Worm (Caenorhabditis elegans) whole organism, young adult: ENCODE results near the gene npp-3.

ENCODE experiments used
- B0336.3 ChIP-seq: fragments of 200-800 bp; sonication (Bioruptor generic); IDR thresholded peaks from 2 replicates; pipeline ENCODE4 v1.3.6; 2022; ENCODE audit warnings: missing genetic modification characterization, missing compliant biosample characterization
- T26A5.8 ChIP-seq: sonication (generic microtip); optimal IDR thresholded peaks from 2 replicates; lab custom pipeline; 2016; ENCODE audit warnings: missing genetic modification characterization, missing compliant biosample characterization
- Y95B8A.8 ChIP-seq: fragments of 200-800 bp; sonication (Bioruptor generic); IDR thresholded peaks from 2 replicates; pipeline ENCODE4 v1.3.6; 2022; ENCODE audit warnings: missing genetic modification reagents, missing genetic modification characterization, missing compliant biosample characterization
- ama-1 ChIP-seq, 3 experiments: fragments of 150-350 bp in 1 of 3; sonication (generic microtip) in 2 of 3; optimal IDR thresholded peaks; 2 replicates each; lab custom pipeline; 2014 to 2018; ENCODE audit warnings: missing biosample characterization in 2 of 3, missing genetic modification characterization in 2 of 3, missing genetic modification reagents in 2 of 3
- cebp-2 ChIP-seq: fragments of 200-800 bp; sonication (Bioruptor generic); IDR thresholded peaks from 2 replicates; pipeline ENCODE4 v1.3.6; 2022; ENCODE audit warnings: missing genetic modification characterization, missing compliant biosample characterization
- dpl-1 ChIP-seq: fragments of 150-350 bp; optimal IDR thresholded peaks from 2 replicates; lab custom pipeline; 2014; ENCODE audit warnings: missing biosample characterization, missing genetic modification reagents, missing genetic modification characterization
- ets-4 ChIP-seq: fragments of 200-800 bp; sonication (Bioruptor generic); optimal IDR thresholded peaks from 2 replicates; lab custom pipeline; 2018; ENCODE audit warnings: mild to moderate bottlenecking, missing genetic modification characterization, missing compliant biosample characterization
- lin-35 ChIP-seq, 3 experiments: fragments of 150-350 bp in 2 of 3; sonication (generic microtip) in 1 of 3; optimal IDR thresholded peaks; 2 replicates each; lab custom pipeline; 2014 to 2018; ENCODE audit warnings: missing biosample characterization in 3 of 3, missing genetic modification characterization in 3 of 3, missing genetic modification reagents in 3 of 3
- somi-1 ChIP-seq: fragments of 200-800 bp; sonication (Bioruptor generic); optimal IDR thresholded peaks from 2 replicates; lab custom pipeline; 2018; ENCODE audit warnings: mild to moderate bottlenecking, missing genetic modification characterization, missing compliant biosample characterization
- ztf-22 ChIP-seq: fragments of 200-800 bp; sonication (Bioruptor generic); optimal IDR thresholded peaks from 2 replicates; lab custom pipeline; 2018; ENCODE audit warnings: mild to moderate bottlenecking, missing genetic modification characterization, moderate library complexity, missing compliant biosample characterization

ce11 chrII:11868893-11869292, 5.7 kb downstream of the npp-3 start:
- no peak for TF ChIP-seq ztf-22 (GFP tag; lab: Kevin White, UChicago)
- no peak for TF ChIP-seq somi-1
- no peak for TF ChIP-seq cebp-2
- TF ChIP-seq dpl-1 (GFP tag; lab: Kevin White, UChicago) = no peak
- no peak for TF ChIP-seq T26A5.8 (tag; lab: Kevin White, UChicago)
- no peak for TF ChIP-seq ama-1 (optimal IDR thresholded peaks at IDR 0.05; lab: Kevin White, UChicago)
- TF ChIP-seq ama-1 (GFP tag; optimal IDR thresholded peaks at IDR 0.05; lab: Kevin White, UChicago) = no peak
- no peak for TF ChIP-seq lin-35 (GFP tag; optimal IDR thresholded peaks at IDR 0.05; lab: Kevin White, UChicago)
- no peak for TF ChIP-seq Y95B8A.8 (GFP tag; lab: Robert Waterston, UW)
- no peak for TF ChIP-seq B0336.3 (GFP tag; lab: Robert Waterston, UW)
- no peak for TF ChIP-seq ets-4 (GFP tag; lab: Kevin White, UChicago)
